Fruit fly (Drosophila melanogaster): ENCODE data around the gene eys.

DNA sequence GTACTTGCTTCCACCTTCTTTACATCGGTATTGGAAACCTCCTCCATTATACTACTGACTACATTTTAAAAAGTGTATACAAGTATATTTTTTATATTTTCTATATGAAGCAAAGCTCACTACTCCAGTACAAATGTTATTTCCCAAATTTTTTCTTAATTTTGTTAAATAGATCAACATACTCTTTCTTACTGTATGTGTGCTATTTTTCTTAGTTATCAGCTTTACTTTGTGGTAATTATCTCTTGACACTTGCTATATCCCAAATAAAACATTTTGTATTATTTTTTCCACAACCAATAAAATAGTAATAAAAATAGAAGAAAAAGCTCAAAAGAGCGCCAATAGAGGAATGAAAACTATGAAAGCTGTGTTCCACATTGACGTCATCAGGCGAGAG is 79.1 kb downstream of the eys start, which contains the start of gene CG43750:
- TF ChIP-seq Sin3A (optimal IDR thresholded peaks at IDR 0.05) (no peak), psq (optimal IDR thresholded peaks at IDR 0.05) (no peak), h (optimal IDR thresholded peaks at IDR 0.05) (no peak), ttk (optimal IDR thresholded peaks at IDR 0.05) (no peak)
